Worm (Caenorhabditis elegans): ENCODE results near the gene R02D5.10.
A peak's percentile ranks its signal among the peaks of the same experiment; 100 is the strongest.

R02D5.10 gene

ce11 chrV:14501136-14501535 is 19.0 kb downstream of the R02D5.10 start, which contains the start of gene R02D5.24:
TSS of gene R02D5.24 (plus strand) at chrV:14501340.
- TF ChIP-seq ref-2 (tag; optimal IDR thresholded peaks at IDR 0.05) (peak; percentile 34), unc-3 (GFP tag; conservative IDR thresholded peaks at IDR 0.05) (no peak), unc-3 (tag; optimal IDR thresholded peaks at IDR 0.05) (no peak), syd-9 (tag; optimal IDR thresholded peaks at IDR 0.05) (peak; percentile 8), C08G9.2 (tag; optimal IDR thresholded peaks at IDR 0.05) (no peak), C38D4.7 (GFP tag; optimal IDR thresholded peaks at IDR 0.05) (no peak), tbx-2 (tag; optimal IDR thresholded peaks at IDR 0.05) (peak; percentile 8), ceh-19 (GFP tag; optimal IDR thresholded peaks at IDR 0.05) (peak; percentile 15), elt-2 (tag; optimal IDR thresholded peaks at IDR 0.05) (peak; percentile 31), ceh-22 (tag; optimal IDR thresholded peaks at IDR 0.05) (peak; percentile 8)

- TF ChIP-seq elt-2 (tag; optimal IDR thresholded peaks at IDR 0.05) (peak; percentile 47), lin-11 (tag; optimal IDR thresholded peaks at IDR 0.05) (no peak), lim-6 (tag; optimal IDR thresholded peaks at IDR 0.05) (no peak)
Measured at ce11 chrV:14503065-14503464, 21.0 kb downstream of the R02D5.10 start.

- TF ChIP-seq odd-2 (tag; optimal IDR thresholded peaks at IDR 0.05) (no peak), C38D4.7 (GFP tag; optimal IDR thresholded peaks at IDR 0.05) (no peak), K02D7.2 (tag; optimal IDR thresholded peaks at IDR 0.05) (no peak), hlh-6 (tag; optimal IDR thresholded peaks at IDR 0.05) (no peak), unc-55 (GFP tag; optimal IDR thresholded peaks at IDR 0.05) (no peak)
Measured at ce11 chrV:14504120-14504519, 22.0 kb downstream of the R02D5.10 start.

ce11 chrV:14504774-14505173 is 22.7 kb downstream of the R02D5.10 start:
- TF ChIP-seq lin-11 (tag; optimal IDR thresholded peaks at IDR 0.05) (peak; percentile 3), pax-1 (tag; optimal IDR thresholded peaks at IDR 0.05) (no peak), C08G9.2 (tag; optimal IDR thresholded peaks at IDR 0.05) (no peak)

- TF ChIP-seq hlh-6 (tag; optimal IDR thresholded peaks at IDR 0.05) (no peak), rnt-1 (tag; optimal IDR thresholded peaks at IDR 0.05) (peak; percentile 45), unc-86 (tag; optimal IDR thresholded peaks at IDR 0.05) (no peak), ref-2 (tag; optimal IDR thresholded peaks at IDR 0.05) (peak; percentile 79), syd-9 (tag; optimal IDR thresholded peaks at IDR 0.05) (peak; percentile 11), C08G9.2 (tag; optimal IDR thresholded peaks at IDR 0.05) (peak; percentile 16), ttx-3 (tag; optimal IDR thresholded peaks at IDR 0.05) (no peak), elt-2 (tag; optimal IDR thresholded peaks at IDR 0.05) (peak; percentile 97), ceh-31 (tag; optimal IDR thresholded peaks at IDR 0.05) (peak; percentile 10)
Measured at ce11 chrV:14505745-14506214, 23.7 kb downstream of the R02D5.10 start.

ce11 chrV:14506713-14507675 is 24.9 kb downstream of the R02D5.10 start:
- peak; percentile 22 for TF ChIP-seq rnt-1 (tag; optimal IDR thresholded peaks at IDR 0.05)
- no peak for TF ChIP-seq hlh-8 (tag; optimal IDR thresholded peaks at IDR 0.05)
- no peak for TF ChIP-seq ceh-19 (GFP tag; optimal IDR thresholded peaks at IDR 0.05)
- peak; percentile 6 for TF ChIP-seq unc-55 (GFP tag; optimal IDR thresholded peaks at IDR 0.05)
- TF ChIP-seq elt-2 (tag; optimal IDR thresholded peaks at IDR 0.05) = peak; percentile 3
- no peak for TF ChIP-seq ets-4 (tag; optimal IDR thresholded peaks at IDR 0.05)
- no peak for TF ChIP-seq pros-1 (tag; optimal IDR thresholded peaks at IDR 0.05)
- no peak for TF ChIP-seq ceh-14 (tag; optimal IDR thresholded peaks at IDR 0.05)
- no peak for TF ChIP-seq ttx-3 (tag; optimal IDR thresholded peaks at IDR 0.05)

- TF ChIP-seq unc-42 (tag; optimal IDR thresholded peaks at IDR 0.05) (no peak), ref-2 (tag; optimal IDR thresholded peaks at IDR 0.05) (peak; percentile 77), ceh-9 (tag; optimal IDR thresholded peaks at IDR 0.05) (no peak), hlh-15 (tag; optimal IDR thresholded peaks at IDR 0.05) (no peak), hlh-13 (GFP tag; optimal IDR thresholded peaks at IDR 0.05) (no peak), hlh-30 (tag; optimal IDR thresholded peaks at IDR 0.05; ENCODE audit: insufficient read depth) (no peak), madf-2 (tag; optimal IDR thresholded peaks at IDR 0.05) (no peak), ttx-3 (tag; optimal IDR thresholded peaks at IDR 0.05) (no peak), nfya-1 (tag; optimal IDR thresholded peaks at IDR 0.05) (no peak), T23F11.4 (GFP tag; optimal IDR thresholded peaks at IDR 0.05) (peak; percentile 4), unc-86 (tag; optimal IDR thresholded peaks at IDR 0.05) (no peak)
Measured at ce11 chrV:14508005-14508521, 26.0 kb downstream of the R02D5.10 start, which contains the start of gene R02D5.1. TSS of gene R02D5.1 (plus strand) at chrV:14508249.

Measured in whole organism, late embryonic.